Fruit fly (Drosophila melanogaster) whole organism, larva: ENCODE data around the gene Bdp1.

Source experiments
- noc ChIP-seq: fragments of 200-800 bp; sonication (Bioruptor generic); optimal IDR thresholded peaks from 3 replicates; lab custom pipeline; 2019; ENCODE audit warnings: missing biosample characterization, mild to moderate bottlenecking, missing genetic modification characterization, moderate library complexity

The Bdp1 gene

dm6 chr2L:13373435-13374242, at the start of gene Bdp1, which contains the start of gene CG6565:
TSS of gene Bdp1 (minus strand) at chr2L:13373890.
TSS of gene CG6565 (plus strand) at chr2L:13374019.
- TF ChIP-seq noc: peak; percentile 96

- no peak for TF ChIP-seq noc
Measured at dm6 chr2L:13414525-13415481, 41.1 kb upstream of the Bdp1 start, which contains the start of the genes CG16956, CG42784 and CG43850. TSS of gene CG16956 (minus strand) at chr2L:13414575. TSS of gene CG42784 (plus strand) at chr2L:13415431. TSS of gene CG43850 (plus strand) at chr2L:13415431.

- TF ChIP-seq noc: no peak
Measured at dm6 chr2L:13412219-13412618, 38.5 kb upstream of the Bdp1 start, which contains the start of gene Flad2. TSS of gene Flad2 (plus strand) at chr2L:13412519.

- TF ChIP-seq noc: no peak
Measured at dm6 chr2L:13411566-13411965, 37.9 kb upstream of the Bdp1 start, which contains the start of gene Vm34Ca. TSS of gene Vm34Ca (minus strand) at chr2L:13411631.

dm6 chr2L:13399565-13399964, 25.9 kb upstream of the Bdp1 start:
- no peak for TF ChIP-seq noc

dm6 chr2L:13398614-13399161, 25.0 kb upstream of the Bdp1 start, which contains the start of the genes CG10859 and CG7110:
TSS of gene CG10859 (minus strand) at chr2L:13398664.
TSS of gene CG7110 (plus strand) at chr2L:13398991.
- no peak for TF ChIP-seq noc

- no peak for TF ChIP-seq noc
Measured at dm6 chr2L:13397393-13397792, 23.7 kb upstream of the Bdp1 start.

- TF ChIP-seq noc: no peak
Measured at dm6 chr2L:13396084-13396483, 22.4 kb upstream of the Bdp1 start, which contains the start of gene CG16957. TSS of gene CG16957 (minus strand) at chr2L:13396184.

- TF ChIP-seq noc: peak; percentile 83
Measured at dm6 chr2L:13394903-13395302, 21.2 kb upstream of the Bdp1 start, which contains the start of gene RpL24. TSS of gene RpL24 (minus strand) at chr2L:13395131.

- TF ChIP-seq noc: peak; percentile 95
Measured at dm6 chr2L:13387255-13387654, 13.6 kb upstream of the Bdp1 start, which contains the start of the genes Ing5 and CG7099. TSS of gene Ing5 (minus strand) at chr2L:13387312. TSS of gene CG7099 (plus strand) at chr2L:13387571.

- no peak for TF ChIP-seq noc
Measured at dm6 chr2L:13382351-13383029, 8.8 kb upstream of the Bdp1 start, which contains the start of gene loqs. TSS of gene loqs (plus strand) at chr2L:13382652.

- TF ChIP-seq noc: peak; percentile 79
Measured at dm6 chr2L:13378488-13378964, 4.8 kb upstream of the Bdp1 start, which contains the start of the genes CG9302 and beta'COP. TSS of gene CG9302 (minus strand) at chr2L:13378538. TSS of gene beta'COP (plus strand) at chr2L:13378902.

dm6 chr2L:13376086-13376485, 2.4 kb upstream of the Bdp1 start:
- TF ChIP-seq noc: no peak

dm6 chr2L:13370762-13371161, 2.9 kb downstream of the Bdp1 start, which contains the start of gene ND-B22:
TSS of gene ND-B22 (minus strand) at chr2L:13371110.
- TF ChIP-seq noc: peak; percentile 16

- TF ChIP-seq noc: peak; percentile 80
Measured at dm6 chr2L:13368940-13369339, 4.8 kb downstream of the Bdp1 start, which contains the start of gene CG31855. TSS of gene CG31855 (plus strand) at chr2L:13369204.
